Worm (Caenorhabditis elegans) whole organism, L2 larva: ENCODE results near the gene Y56A3A.7.
A peak's percentile ranks its signal among the peaks of the same experiment; 100 is the strongest.

ENCODE experiments used
- C34F6.9 ChIP-seq: fragments of 150-350 bp; optimal IDR thresholded peaks from 2 replicates; lab custom pipeline; 2014; ENCODE audit warnings: missing biosample characterization, missing genetic modification characterization
- F13H6.1 ChIP-seq: sonication (generic microtip); optimal IDR thresholded peaks from 2 replicates; lab custom pipeline; 2016; ENCODE audit warnings: missing genetic modification characterization, missing compliant biosample characterization
- R02D3.7 ChIP-seq: fragments of 150-350 bp; optimal IDR thresholded peaks from 2 replicates; lab custom pipeline; 2014; ENCODE audit warnings: missing biosample characterization, missing genetic modification characterization
- Y55F3AM.14 ChIP-seq: fragments of 200-800 bp; sonication (Bioruptor generic); optimal IDR thresholded peaks from 2 replicates; lab custom pipeline; 2018; ENCODE audit warnings: mild to moderate bottlenecking, missing genetic modification characterization, missing compliant biosample characterization
- aly-2 ChIP-seq: fragments of 150-350 bp; optimal IDR thresholded peaks from 2 replicates; lab custom pipeline; 2014; ENCODE audit warnings: missing biosample characterization, missing genetic modification characterization
- blmp-1 ChIP-seq: sonication (generic microtip); optimal IDR thresholded peaks from 2 replicates; lab custom pipeline; 2017; ENCODE audit warnings: missing genetic modification characterization, mild to moderate bottlenecking, missing compliant biosample characterization, antibody characterized with exemption, moderate library complexity; ENCODE audit not compliant: insufficient read depth
- ceh-16 ChIP-seq: fragments of 150-350 bp; optimal IDR thresholded peaks from 2 replicates; lab custom pipeline; 2014; ENCODE audit warnings: missing biosample characterization, missing genetic modification characterization
- ceh-82 ChIP-seq: fragments of 150-350 bp; optimal IDR thresholded peaks from 2 replicates; lab custom pipeline; 2014; ENCODE audit warnings: missing biosample characterization, missing genetic modification characterization
- crh-2 ChIP-seq: sonication (generic microtip); optimal IDR thresholded peaks from 2 replicates; lab custom pipeline; 2017; ENCODE audit warnings: missing biosample characterization, missing genetic modification characterization
- egl-27 ChIP-seq: sonication (generic microtip); optimal IDR thresholded peaks from 3 replicates; lab custom pipeline; 2017; ENCODE audit warnings: missing biosample characterization, missing genetic modification reagents, missing genetic modification characterization
- elt-1 ChIP-seq: fragments of 150-350 bp; optimal IDR thresholded peaks from 2 replicates; lab custom pipeline; 2014; ENCODE audit warnings: missing biosample characterization, missing genetic modification characterization
- elt-3 ChIP-seq: sonication (generic microtip); optimal IDR thresholded peaks from 2 replicates; lab custom pipeline; 2017; ENCODE audit warnings: missing biosample characterization, missing genetic modification characterization
- fos-1 ChIP-seq: fragments of 150-350 bp; optimal IDR thresholded peaks from 2 replicates; lab custom pipeline; 2014; ENCODE audit warnings: missing biosample characterization, missing genetic modification characterization
- gmeb-1 ChIP-seq: fragments of 150-350 bp; optimal IDR thresholded peaks from 2 replicates; lab custom pipeline; 2014; ENCODE audit warnings: missing biosample characterization, missing genetic modification characterization
- lin-11 ChIP-seq: fragments of 150-350 bp; sonication (generic microtip); optimal IDR thresholded peaks from 2 replicates; lab custom pipeline; 2014; ENCODE audit warnings: missing biosample characterization, missing genetic modification characterization, inconsistent platforms, mixed read lengths
- lin-13 ChIP-seq: fragments of 150-350 bp; optimal IDR thresholded peaks from 2 replicates; lab custom pipeline; 2014; ENCODE audit warnings: missing biosample characterization, missing genetic modification reagents, missing genetic modification characterization
- lsy-2 ChIP-seq, 2 experiments: fragments of 150-350 bp in 1 of 2; sonication (generic microtip) in 1 of 2; optimal IDR thresholded peaks; 2 replicates each; lab custom pipeline; 2014 to 2017; ENCODE audit warnings: missing biosample characterization in 2 of 2, missing genetic modification characterization in 2 of 2
- mab-5 ChIP-seq: fragments of 150-350 bp; optimal IDR thresholded peaks from 2 replicates; lab custom pipeline; 2014; ENCODE audit warnings: missing biosample characterization, missing genetic modification characterization
- mbf-1 ChIP-seq: sonication (generic microtip); optimal IDR thresholded peaks from 2 replicates; lab custom pipeline; 2017; ENCODE audit warnings: missing biosample characterization, missing genetic modification characterization
- mdl-1 ChIP-seq, 2 experiments: fragments of 150-350 bp in 1 of 2; sonication (generic microtip) in 1 of 2; optimal IDR thresholded peaks; 2 replicates each; lab custom pipeline; 2017; ENCODE audit warnings: missing biosample characterization in 2 of 2, missing genetic modification characterization in 2 of 2
- nhr-11 ChIP-seq: fragments of 150-350 bp; optimal IDR thresholded peaks from 2 replicates; lab custom pipeline; 2014; ENCODE audit warnings: missing biosample characterization, missing genetic modification characterization
- nhr-12 ChIP-seq: fragments of 150-350 bp; optimal IDR thresholded peaks from 2 replicates; lab custom pipeline; 2014; ENCODE audit warnings: missing biosample characterization, missing genetic modification characterization
- nhr-129 ChIP-seq: fragments of 150-350 bp; optimal IDR thresholded peaks from 2 replicates; lab custom pipeline; 2014; ENCODE audit warnings: missing biosample characterization, missing genetic modification characterization
- nhr-21 ChIP-seq: fragments of 150-350 bp; optimal IDR thresholded peaks from 2 replicates; lab custom pipeline; 2014; ENCODE audit warnings: missing biosample characterization, missing genetic modification characterization
- nhr-237 ChIP-seq: fragments of 150-350 bp; optimal IDR thresholded peaks from 2 replicates; lab custom pipeline; 2014; ENCODE audit warnings: missing biosample characterization, missing genetic modification characterization
- nhr-25 ChIP-seq: fragments of 150-350 bp; sonication (generic microtip); optimal IDR thresholded peaks from 3 replicates; lab custom pipeline; 2014; ENCODE audit warnings: missing biosample characterization, missing genetic modification characterization
- peb-1 ChIP-seq: fragments of 150-350 bp; optimal IDR thresholded peaks from 2 replicates; lab custom pipeline; 2014; ENCODE audit warnings: missing biosample characterization, missing genetic modification characterization
- skn-1 ChIP-seq: sonication (generic microtip); optimal IDR thresholded peaks from 2 replicates; lab custom pipeline; 2017; ENCODE audit warnings: missing biosample characterization, missing genetic modification characterization
- sma-3 ChIP-seq: sonication (generic microtip); optimal IDR thresholded peaks from 2 replicates; lab custom pipeline; 2016; ENCODE audit warnings: missing genetic modification reagents, missing genetic modification characterization, missing compliant biosample characterization
- snpc-4 ChIP-seq: fragments of 150-350 bp; optimal IDR thresholded peaks from 2 replicates; lab custom pipeline; 2014; ENCODE audit warnings: missing biosample characterization, missing genetic modification characterization
- unc-55 ChIP-seq: fragments of 150-350 bp; sonication (generic microtip); optimal IDR thresholded peaks from 3 replicates; lab custom pipeline; 2014; ENCODE audit warnings: missing biosample characterization, missing genetic modification reagents, missing genetic modification characterization
- unc-62 ChIP-seq: fragments of 150-350 bp; optimal IDR thresholded peaks from 2 replicates; lab custom pipeline; 2014; ENCODE audit warnings: missing biosample characterization, missing genetic modification reagents, missing genetic modification characterization
- ztf-1 ChIP-seq: fragments of 200-800 bp; sonication (Bioruptor generic); conservative IDR thresholded peaks from 2 replicates; pipeline ENCODE4 v1.3.6; 2022; ENCODE audit warnings: missing genetic modification characterization, missing compliant biosample characterization
- ztf-11 ChIP-seq: sonication (generic microtip); optimal IDR thresholded peaks from 2 replicates; lab custom pipeline; 2017; ENCODE audit warnings: missing biosample characterization, missing genetic modification characterization
- ztf-4 ChIP-seq: fragments of 150-350 bp; optimal IDR thresholded peaks from 2 replicates; lab custom pipeline; 2014; ENCODE audit warnings: missing biosample characterization, missing genetic modification characterization

Gene Y56A3A.7

ce11 chrIII:11974414-11974813, 27.6 kb upstream of the Y56A3A.7 start, which contains the start of gene Y56A3A.31:
Y56A3A.31 (plus strand) TSS chrIII:11974477.
- TF ChIP-seq nhr-25 (tag; lab: Kevin White, UChicago) (no peak), unc-55 (GFP tag; lab: Kevin White, UChicago) (peak; percentile 1), ceh-82 (tag; lab: Kevin White, UChicago) (no peak), C34F6.9 (no peak), nhr-11 (no peak), unc-62 (GFP tag; lab: Kevin White, UChicago) (no peak), sma-3 (GFP tag; lab: Kevin White, UChicago) (no peak), nhr-237 (no peak), ceh-16 (tag; lab: Kevin White, UChicago) (no peak), mbf-1 (tag; lab: Kevin White, UChicago) (no peak), lsy-2 (tag; optimal IDR thresholded peaks at IDR 0.05; lab: Kevin White, UChicago) (no peak), lin-11 (tag; lab: Kevin White, UChicago) (no peak), R02D3.7 (tag; lab: Kevin White, UChicago) (no peak), nhr-21 (tag; lab: Kevin White, UChicago) (no peak), gmeb-1 (tag; lab: Kevin White, UChicago) (peak; percentile 59), nhr-129 (no peak), mab-5 (no peak)
- TF ChIP-seq, all 48 proteins: peak for 2

ce11 chrIII:11973996-11974395, 27.2 kb upstream of the Y56A3A.7 start, which contains the start of gene ung-1:
ung-1 (minus strand) TSS chrIII:11974096.
- TF ChIP-seq blmp-1 (tag; lab: Kevin White, UChicago) (no peak), Y55F3AM.14 (no peak), snpc-4 (tag; lab: Kevin White, UChicago) (no peak), skn-1 (tag; lab: Kevin White, UChicago) (no peak), ztf-11 (tag; lab: Kevin White, UChicago) (no peak), crh-2 (tag; lab: Kevin White, UChicago) (no peak), peb-1 (tag; lab: Kevin White, UChicago) (no peak), fos-1 (tag; lab: Kevin White, UChicago) (no peak), lin-13 (GFP tag; lab: Kevin White, UChicago) (no peak), ztf-1 (GFP tag; lab: Robert Waterston, UW) (no peak), mdl-1 (tag; optimal IDR thresholded peaks at IDR 0.05; lab: Kevin White, UChicago) (no peak), nhr-12 (tag; lab: Kevin White, UChicago) (no peak), elt-3 (tag; lab: Kevin White, UChicago) (no peak), elt-1 (tag; lab: Kevin White, UChicago) (no peak), ztf-4 (tag; lab: Kevin White, UChicago) (no peak)

ce11 chrIII:11971342-11971741, 24.5 kb upstream of the Y56A3A.7 start, which contains the start of gene Y56A3A.28:
Y56A3A.28 (minus strand) TSS chrIII:11971374.
- TF ChIP-seq unc-55 (GFP tag; lab: Kevin White, UChicago) (peak; percentile 6), egl-27 (no peak), lsy-2 (tag; optimal IDR thresholded peaks at IDR 0.05; lab: Kevin White, UChicago) (no peak)

ce11 chrIII:11967049-11967448, 20.2 kb upstream of the Y56A3A.7 start:
- TF ChIP-seq lin-13 (GFP tag; lab: Kevin White, UChicago) = peak; percentile 11

- TF ChIP-seq sma-3 (GFP tag; lab: Kevin White, UChicago) (no peak), mdl-1 (tag; optimal IDR thresholded peaks at IDR 0.05; lab: Kevin White, UChicago) (no peak), ztf-4 (tag; lab: Kevin White, UChicago) (no peak), elt-1 (tag; lab: Kevin White, UChicago) (no peak), mab-5 (no peak), lsy-2 (tag; optimal IDR thresholded peaks at IDR 0.05; lab: Kevin White, UChicago) (no peak), R02D3.7 (tag; lab: Kevin White, UChicago) (no peak), nhr-25 (tag; lab: Kevin White, UChicago) (no peak), skn-1 (tag; lab: Kevin White, UChicago) (no peak), snpc-4 (tag; lab: Kevin White, UChicago) (no peak), aly-2 (tag; lab: Kevin White, UChicago) (no peak), lin-13 (GFP tag; lab: Kevin White, UChicago) (no peak), nhr-12 (tag; lab: Kevin White, UChicago) (no peak), F13H6.1 (tag; lab: Kevin White, UChicago) (no peak)
Observed at ce11 chrIII:11960080-11960479, 13.3 kb upstream of the Y56A3A.7 start, which contains the start of gene top-3. top-3 (minus strand) TSS chrIII:11960180.
